Worm (Caenorhabditis elegans) whole organism, young adult: ENCODE measurements around the gene tomm-22.

Experiments
- B0035.1 ChIP-seq: sonication (generic microtip); optimal IDR thresholded peaks from 2 replicates; lab custom pipeline; 2016; ENCODE audit warnings: missing genetic modification characterization, mild to moderate bottlenecking, missing compliant biosample characterization, missing genotype, missing genetic modification reagents
- B0261.1 ChIP-seq: sonication (generic microtip); optimal IDR thresholded peaks from 2 replicates; lab custom pipeline; 2016; ENCODE audit warnings: mild to moderate bottlenecking, missing genetic modification characterization, moderate library complexity, missing compliant biosample characterization
- C17E4.6 ChIP-seq: fragments of 200-800 bp; sonication (Bioruptor generic); IDR thresholded peaks from 2 replicates; pipeline ENCODE4 v1.3.6; 2022; ENCODE audit warnings: missing genetic modification reagents, missing genetic modification characterization, missing compliant biosample characterization
- F22D6.2 ChIP-seq: sonication (generic microtip); optimal IDR thresholded peaks from 2 replicates; lab custom pipeline; 2016; ENCODE audit warnings: mild to moderate bottlenecking, missing genetic modification characterization, missing compliant biosample characterization
- F39B2.1 ChIP-seq: fragments of 200-800 bp; sonication (Bioruptor generic); IDR thresholded peaks from 2 replicates; pipeline ENCODE4 v1.3.6; 2022; ENCODE audit warnings: missing genetic modification reagents, missing genetic modification characterization, missing compliant biosample characterization
- F49E8.2 ChIP-seq: sonication (generic microtip); optimal IDR thresholded peaks from 3 replicates; lab custom pipeline; 2017; ENCODE audit warnings: missing genetic modification characterization, mild to moderate bottlenecking, missing compliant biosample characterization, antibody characterized with exemption, moderate library complexity; ENCODE audit not compliant: insufficient read depth
- F57C9.4 ChIP-seq: sonication (generic microtip); optimal IDR thresholded peaks from 2 replicates; lab custom pipeline; 2017; ENCODE audit warnings: mild to moderate bottlenecking, missing genetic modification characterization, missing compliant biosample characterization
- K11D2.4 ChIP-seq: fragments of 200-800 bp; sonication (Bioruptor generic); IDR thresholded peaks from 2 replicates; pipeline ENCODE4 v1.3.6; 2022; ENCODE audit warnings: missing genetic modification reagents, missing genetic modification characterization, missing compliant biosample characterization
- T26A5.8 ChIP-seq: sonication (generic microtip); optimal IDR thresholded peaks from 2 replicates; lab custom pipeline; 2016; ENCODE audit warnings: missing genetic modification characterization, missing compliant biosample characterization
- Y95B8A.8 ChIP-seq: fragments of 200-800 bp; sonication (Bioruptor generic); IDR thresholded peaks from 2 replicates; pipeline ENCODE4 v1.3.6; 2022; ENCODE audit warnings: missing genetic modification reagents, missing genetic modification characterization, missing compliant biosample characterization
- ZK185.1 ChIP-seq: sonication (generic microtip); optimal IDR thresholded peaks from 2 replicates; lab custom pipeline; 2016; ENCODE audit warnings: mild to moderate bottlenecking, missing genetic modification characterization, missing compliant biosample characterization; ENCODE audit not compliant: poor library complexity, severe bottlenecking
- cebp-2 ChIP-seq: fragments of 200-800 bp; sonication (Bioruptor generic); IDR thresholded peaks from 2 replicates; pipeline ENCODE4 v1.3.6; 2022; ENCODE audit warnings: missing genetic modification characterization, missing compliant biosample characterization
- ceh-40 ChIP-seq: fragments of 200-800 bp; sonication (Bioruptor generic); IDR thresholded peaks from 2 replicates; pipeline ENCODE4 v1.3.6; 2022; ENCODE audit warnings: missing genetic modification characterization, missing compliant biosample characterization
- ceh-79 ChIP-seq: sonication (generic microtip); optimal IDR thresholded peaks from 2 replicates; lab custom pipeline; 2017; ENCODE audit warnings: mild to moderate bottlenecking, missing genetic modification characterization, missing compliant biosample characterization
- ceh-91 ChIP-seq: fragments of 200-800 bp; sonication (Bioruptor generic); IDR thresholded peaks from 2 replicates; pipeline ENCODE4 v1.3.6; 2022; ENCODE audit warnings: missing genetic modification reagents, missing genetic modification characterization, missing compliant biosample characterization
- dox-1 ChIP-seq: fragments of 200-800 bp; sonication (Bioruptor generic); IDR thresholded peaks from 2 replicates; pipeline ENCODE4 v1.3.6; 2022; ENCODE audit warnings: missing genetic modification reagents, missing genetic modification characterization, missing compliant biosample characterization
- efl-1 ChIP-seq: fragments of 150-350 bp; optimal IDR thresholded peaks from 2 replicates; lab custom pipeline; 2014; ENCODE audit warnings: missing biosample characterization, missing genetic modification reagents, missing genetic modification characterization
- egl-18 ChIP-seq: fragments of 200-800 bp; sonication (Bioruptor generic); IDR thresholded peaks from 2 replicates; pipeline ENCODE4 v1.3.6; 2022; ENCODE audit warnings: missing genetic modification reagents, missing genetic modification characterization, missing compliant biosample characterization
- egrh-3 ChIP-seq: fragments of 200-800 bp; sonication (Bioruptor generic); IDR thresholded peaks from 2 replicates; pipeline ENCODE4 v1.3.6; 2022; ENCODE audit warnings: missing genetic modification reagents, missing genetic modification characterization, missing compliant biosample characterization
- ets-4 ChIP-seq: fragments of 200-800 bp; sonication (Bioruptor generic); optimal IDR thresholded peaks from 2 replicates; lab custom pipeline; 2018; ENCODE audit warnings: mild to moderate bottlenecking, missing genetic modification characterization, missing compliant biosample characterization
- him-1 ChIP-seq: sonication (generic microtip); optimal IDR thresholded peaks from 2 replicates; lab custom pipeline; 2016; ENCODE audit warnings: missing genotype, missing genetic modification reagents, missing genetic modification characterization, missing compliant biosample characterization
- hmg-1.2 ChIP-seq: fragments of 200-800 bp; sonication (Bioruptor generic); IDR thresholded peaks from 2 replicates; pipeline ENCODE4 v1.3.6; 2022; ENCODE audit warnings: missing genetic modification reagents, missing genetic modification characterization, missing compliant biosample characterization
- hmg-20 ChIP-seq: fragments of 200-800 bp; sonication (Bioruptor generic); IDR thresholded peaks from 2 replicates; pipeline ENCODE4 v1.3.6; 2022; ENCODE audit warnings: missing genetic modification reagents, missing genetic modification characterization, missing compliant biosample characterization
- hsf-1 ChIP-seq: fragments of 200-800 bp; sonication (Bioruptor generic); IDR thresholded peaks from 2 replicates; pipeline ENCODE4 v1.3.6; 2022; ENCODE audit warnings: missing genetic modification reagents, missing genetic modification characterization, missing compliant biosample characterization
- lin-26 ChIP-seq: fragments of 200-800 bp; sonication (Bioruptor generic); IDR thresholded peaks from 2 replicates; pipeline ENCODE4 v1.3.6; 2022; ENCODE audit warnings: missing genetic modification reagents, missing genetic modification characterization, missing compliant biosample characterization
- lin-35 ChIP-seq, 3 experiments: fragments of 150-350 bp in 2 of 3; sonication (generic microtip) in 1 of 3; optimal IDR thresholded peaks; 2 replicates each; lab custom pipeline; 2014 to 2018; ENCODE audit warnings: missing biosample characterization in 3 of 3, missing genetic modification characterization in 3 of 3, missing genetic modification reagents in 3 of 3
- lir-1 ChIP-seq: fragments of 200-800 bp; sonication (Bioruptor generic); conservative IDR thresholded peaks from 2 replicates; pipeline ENCODE4 v1.3.6; 2022; ENCODE audit warnings: missing genetic modification reagents, missing genetic modification characterization, missing compliant biosample characterization
- lsy-27 ChIP-seq: sonication (generic microtip); optimal IDR thresholded peaks from 2 replicates; lab custom pipeline; 2017; ENCODE audit warnings: missing genetic modification characterization, mild to moderate bottlenecking, missing compliant biosample characterization, antibody characterized with exemption, missing genotype, borderline replicate concordance; ENCODE audit not compliant: insufficient read depth
- madf-6 ChIP-seq: fragments of 200-800 bp; sonication (Bioruptor generic); IDR thresholded peaks from 2 replicates; pipeline ENCODE4 v1.3.6; 2022; ENCODE audit warnings: missing genetic modification reagents, missing genetic modification characterization, missing compliant biosample characterization
- mcd-1 ChIP-seq: fragments of 200-800 bp; sonication (Bioruptor generic); IDR thresholded peaks from 2 replicates; pipeline ENCODE4 v1.3.6; 2022; ENCODE audit warnings: missing genetic modification reagents, missing genetic modification characterization, missing compliant biosample characterization
- mes-4 ChIP-seq: sonication (generic microtip); optimal IDR thresholded peaks from 2 replicates; lab custom pipeline; 2016; ENCODE audit warnings: missing genotype, missing genetic modification characterization, missing compliant biosample characterization
- nfya-2 ChIP-seq: fragments of 200-800 bp; sonication (Bioruptor generic); IDR thresholded peaks from 2 replicates; pipeline ENCODE4 v1.3.6; 2022; ENCODE audit warnings: missing genetic modification reagents, missing genetic modification characterization, missing compliant biosample characterization
- nhr-120 ChIP-seq: fragments of 200-800 bp; sonication (Bioruptor generic); IDR thresholded peaks from 2 replicates; pipeline ENCODE4 v1.3.6; 2022; ENCODE audit warnings: missing genetic modification characterization, missing compliant biosample characterization
- nhr-179 ChIP-seq: sonication (generic microtip); optimal IDR thresholded peaks from 2 replicates; lab custom pipeline; 2016; ENCODE audit warnings: mild to moderate bottlenecking, missing genetic modification characterization, missing compliant biosample characterization
- nhr-80 ChIP-seq: sonication (generic microtip); optimal IDR thresholded peaks from 2 replicates; lab custom pipeline; 2016; ENCODE audit warnings: missing genetic modification characterization, missing compliant biosample characterization
- rcor-1 ChIP-seq: fragments of 200-800 bp; sonication (Bioruptor generic); IDR thresholded peaks from 2 replicates; pipeline ENCODE4 v1.3.6; 2022; ENCODE audit warnings: missing genetic modification reagents, missing genetic modification characterization, missing compliant biosample characterization
- rpc-1 ChIP-seq, 2 experiments: fragments of 150-350 bp in 1 of 2; sonication (generic microtip) in 1 of 2; optimal IDR thresholded peaks; 2 replicates each; lab custom pipeline; 2014 to 2018; ENCODE audit warnings: missing biosample characterization in 1 of 2, missing genetic modification characterization in 1 of 2, missing genetic modification reagents in 1 of 2, missing genotype in 1 of 2
- snpc-1.1 ChIP-seq: sonication (generic microtip); optimal IDR thresholded peaks from 2 replicates; lab custom pipeline; 2017; ENCODE audit warnings: missing genetic modification characterization, mild to moderate bottlenecking, missing compliant biosample characterization, antibody characterized with exemption, moderate library complexity, missing genotype, missing genetic modification reagents; ENCODE audit not compliant: insufficient read depth
- tbp1 ChIP-seq: fragments of 200-800 bp; sonication (Bioruptor generic); optimal IDR thresholded peaks from 2 replicates; lab custom pipeline; 2018; ENCODE audit warnings: mild to moderate bottlenecking, missing genetic modification characterization, missing compliant biosample characterization
- tbx-9 ChIP-seq: sonication (generic microtip); optimal IDR thresholded peaks from 2 replicates; lab custom pipeline; 2016; ENCODE audit warnings: borderline replicate concordance, missing genetic modification characterization, inconsistent platforms, missing compliant biosample characterization
- zim-3 ChIP-seq: sonication (generic microtip); optimal IDR thresholded peaks from 2 replicates; lab custom pipeline; 2017; ENCODE audit warnings: mild to moderate bottlenecking, missing genetic modification characterization, moderate library complexity, missing compliant biosample characterization
- ztf-18 ChIP-seq: sonication (generic microtip); optimal IDR thresholded peaks from 2 replicates; lab custom pipeline; 2016; ENCODE audit warnings: missing genotype, mild to moderate bottlenecking, missing genetic modification characterization, missing compliant biosample characterization
- ztf-25 ChIP-seq: fragments of 200-800 bp; sonication (Bioruptor generic); IDR thresholded peaks from 2 replicates; pipeline ENCODE4 v1.3.6; 2022; ENCODE audit warnings: missing genetic modification reagents, missing genetic modification characterization, missing compliant biosample characterization
- ztf-6 ChIP-seq: fragments of 200-800 bp; sonication (Bioruptor generic); IDR thresholded peaks from 2 replicates; pipeline ENCODE4 v1.3.6; 2022; ENCODE audit warnings: missing genetic modification reagents, missing genetic modification characterization, missing compliant biosample characterization

Gene tomm-22

ce11 chrII:508603-509002, 38.3 kb upstream of the tomm-22 start (continued):
- TF ChIP-seq K11D2.4 (GFP tag; lab: Robert Waterston, UW) (no peak), ceh-91 (GFP tag; lab: Robert Waterston, UW) (no peak)

ce11 chrII:506069-506468, 35.8 kb upstream of the tomm-22 start:
- TF ChIP-seq K11D2.4 (GFP tag; lab: Robert Waterston, UW) (no peak), mcd-1 (GFP tag; lab: Robert Waterston, UW) (peak; percentile 76), B0035.1 (tag; lab: Kevin White, UChicago) (no peak), lin-35 (GFP tag; optimal IDR thresholded peaks at IDR 0.05; lab: Kevin White, UChicago) (no peak), F39B2.1 (no peak), B0261.1 (no peak), him-1 (tag; lab: Kevin White, UChicago) (no peak), rcor-1 (GFP tag; lab: Robert Waterston, UW) (no peak), nhr-80 (tag; lab: Kevin White, UChicago) (no peak), hmg-1.2 (GFP tag; lab: Robert Waterston, UW) (peak; percentile 90), ZK185.1 (tag; lab: Kevin White, UChicago) (no peak), Y95B8A.8 (GFP tag; lab: Robert Waterston, UW) (no peak), madf-6 (GFP tag; lab: Robert Waterston, UW) (no peak), snpc-1.1 (tag; lab: Kevin White, UChicago) (no peak), rpc-1 (optimal IDR thresholded peaks at IDR 0.05; lab: Kevin White, UChicago) (no peak), rpc-1 (tag; optimal IDR thresholded peaks at IDR 0.05; lab: Kevin White, UChicago) (no peak), T26A5.8 (tag; lab: Kevin White, UChicago) (no peak), hmg-20 (GFP tag; lab: Robert Waterston, UW) (no peak), nfya-2 (GFP tag; lab: Robert Waterston, UW) (no peak), cebp-2 (GFP tag; lab: Robert Waterston, UW) (no peak), ceh-91 (GFP tag; lab: Robert Waterston, UW) (no peak), nhr-120 (GFP tag; lab: Robert Waterston, UW) (no peak), tbx-9 (tag; lab: Kevin White, UChicago) (no peak), F49E8.2 (tag; lab: Kevin White, UChicago) (no peak), egl-18 (GFP tag; lab: Robert Waterston, UW) (no peak), efl-1 (peak; percentile 56), ztf-18 (peak; percentile 34), ceh-40 (GFP tag; lab: Robert Waterston, UW) (no peak), mes-4 (no peak), F57C9.4 (tag; lab: Kevin White, UChicago) (no peak), ztf-6 (GFP tag; lab: Robert Waterston, UW) (no peak), F22D6.2 (tag; lab: Kevin White, UChicago) (no peak), hsf-1 (GFP tag; lab: Robert Waterston, UW) (no peak), egrh-3 (GFP tag; lab: Robert Waterston, UW) (no peak), lsy-27 (tag; lab: Kevin White, UChicago) (no peak)

- TF ChIP-seq C17E4.6 (no peak), lin-35 (GFP tag; optimal IDR thresholded peaks at IDR 0.05; lab: Kevin White, UChicago) (no peak), nhr-179 (tag; lab: Kevin White, UChicago) (no peak), tbp1 (GFP tag; lab: Kevin White, UChicago) (no peak), dox-1 (GFP tag; lab: Robert Waterston, UW) (no peak), lir-1 (GFP tag; lab: Robert Waterston, UW) (no peak), mcd-1 (GFP tag; lab: Robert Waterston, UW) (no peak), ztf-6 (GFP tag; lab: Robert Waterston, UW) (no peak), F57C9.4 (tag; lab: Kevin White, UChicago) (no peak), nhr-120 (GFP tag; lab: Robert Waterston, UW) (no peak), him-1 (tag; lab: Kevin White, UChicago) (no peak), ztf-25 (no peak), ceh-79 (tag; lab: Kevin White, UChicago) (no peak), zim-3 (tag; lab: Kevin White, UChicago) (no peak), lin-26 (GFP tag; lab: Robert Waterston, UW) (no peak), ets-4 (GFP tag; lab: Kevin White, UChicago) (no peak), Y95B8A.8 (GFP tag; lab: Robert Waterston, UW) (no peak), F39B2.1 (no peak)
Observed at ce11 chrII:502638-503037, 32.4 kb upstream of the tomm-22 start.
